Worm (Caenorhabditis elegans) whole organism, L4 larva: Measurements from ENCODE around the gene B0035.22.

Experiments used
- D1046.2 ChIP-seq: fragments of 200-800 bp; sonication (Bioruptor generic); IDR thresholded peaks from 2 replicates; pipeline ENCODE4 v1.3.6; 2022; ENCODE audit warnings: missing genetic modification characterization, missing compliant biosample characterization
- F44E2.7 ChIP-seq: fragments of 200-800 bp; sonication (Bioruptor generic); IDR thresholded peaks from 2 replicates; pipeline ENCODE4 v2.1.2; 2022; ENCODE audit warnings: missing genetic modification characterization, missing compliant biosample characterization
- Y48G9A.11 ChIP-seq: fragments of 200-800 bp; sonication (Bioruptor generic); IDR thresholded peaks from 2 replicates; pipeline ENCODE4 v1.3.6; 2022; ENCODE audit warnings: missing genetic modification reagents, missing genetic modification characterization, missing compliant biosample characterization
- Y5F2A.4 ChIP-seq: fragments of 200-800 bp; sonication (Bioruptor generic); optimal IDR thresholded peaks from 2 replicates; lab custom pipeline; 2018; ENCODE audit warnings: mild to moderate bottlenecking, missing genetic modification characterization, missing compliant biosample characterization
- ama-1 ChIP-seq: fragments of 150-350 bp; optimal IDR thresholded peaks from 2 replicates; lab custom pipeline; 2014; ENCODE audit warnings: inconsistent platforms, mixed read lengths
- ceh-28 ChIP-seq: fragments of 150-350 bp; optimal IDR thresholded peaks from 2 replicates; lab custom pipeline; 2014; ENCODE audit warnings: missing biosample characterization, missing genetic modification reagents, missing genetic modification characterization
- ceh-32 ChIP-seq: sonication (generic microtip); optimal IDR thresholded peaks from 2 replicates; lab custom pipeline; 2016; ENCODE audit warnings: mild to moderate bottlenecking, missing genetic modification characterization, missing compliant biosample characterization; ENCODE audit not compliant: poor library complexity
- ceh-44 ChIP-seq: fragments of 200-800 bp; sonication (Bioruptor generic); IDR thresholded peaks from 2 replicates; pipeline ENCODE4 v1.3.6; 2022; ENCODE audit warnings: missing genetic modification reagents, missing genetic modification characterization, missing compliant biosample characterization
- ceh-62 ChIP-seq: sonication (generic microtip); optimal IDR thresholded peaks from 2 replicates; lab custom pipeline; 2017; ENCODE audit warnings: missing biosample characterization, missing genetic modification characterization
- ctbp-1 ChIP-seq: fragments of 200-800 bp; sonication (Bioruptor generic); IDR thresholded peaks from 2 replicates; pipeline ENCODE4 v1.3.6; 2022; ENCODE audit warnings: missing genetic modification reagents, missing genetic modification characterization, missing compliant biosample characterization
- daf-16 ChIP-seq, 3 experiments: sonication (generic microtip); optimal IDR thresholded peaks; 2 replicates each; lab custom pipeline; 2016 to 2017; ENCODE audit warnings: missing genetic modification characterization in 3 of 3, missing genetic modification reagents in 3 of 3, mild to moderate bottlenecking in 2 of 3, missing compliant biosample characterization in 2 of 3, missing biosample characterization in 1 of 3, moderate library complexity in 1 of 3
- dmd-6 ChIP-seq: fragments of 200-800 bp; sonication (Bioruptor generic); IDR thresholded peaks from 2 replicates; pipeline ENCODE4 v1.3.6; 2022; ENCODE audit warnings: missing genetic modification reagents, missing genetic modification characterization, missing compliant biosample characterization
- dpl-1 ChIP-seq: fragments of 150-350 bp; optimal IDR thresholded peaks from 2 replicates; lab custom pipeline; 2014; ENCODE audit warnings: missing biosample characterization, missing genetic modification reagents, missing genetic modification characterization
- dve-1 ChIP-seq: sonication (generic microtip); optimal IDR thresholded peaks from 2 replicates; lab custom pipeline; 2017; ENCODE audit warnings: antibody characterized with exemption, mild to moderate bottlenecking, missing genetic modification characterization, missing compliant biosample characterization; ENCODE audit not compliant: insufficient read depth
- hlh-11 ChIP-seq: fragments of 200-800 bp; sonication (Bioruptor generic); optimal IDR thresholded peaks from 2 replicates; lab custom pipeline; 2018; ENCODE audit warnings: mild to moderate bottlenecking, missing genetic modification characterization, missing compliant biosample characterization
- hlh-30 ChIP-seq: sonication (generic microtip); optimal IDR thresholded peaks from 2 replicates; lab custom pipeline; 2017; ENCODE audit warnings: antibody characterized with exemption, mild to moderate bottlenecking, missing genetic modification characterization, missing compliant biosample characterization; ENCODE audit not compliant: insufficient read depth
- lim-7 ChIP-seq: fragments of 200-800 bp; sonication (Bioruptor generic); IDR thresholded peaks from 2 replicates; pipeline ENCODE4 v1.3.6; 2022; ENCODE audit warnings: missing genetic modification characterization, missing compliant biosample characterization
- lin-1 ChIP-seq: fragments of 200-800 bp; sonication (Bioruptor generic); IDR thresholded peaks from 2 replicates; pipeline ENCODE4 v1.3.6; 2022; ENCODE audit warnings: missing genetic modification reagents, missing genetic modification characterization, missing compliant biosample characterization
- lin-13 ChIP-seq: fragments of 150-350 bp; optimal IDR thresholded peaks from 2 replicates; lab custom pipeline; 2014; ENCODE audit warnings: missing biosample characterization, missing genetic modification reagents, missing genetic modification characterization
- lin-29 ChIP-seq: fragments of 200-800 bp; sonication (Bioruptor generic); IDR thresholded peaks from 2 replicates; pipeline ENCODE4 v1.3.6; 2022; ENCODE audit warnings: missing genetic modification reagents, missing genetic modification characterization, missing compliant biosample characterization
- lsy-2 ChIP-seq, 2 experiments: fragments of 150-350 bp in 1 of 2; sonication (generic microtip) in 1 of 2; optimal IDR thresholded peaks; 2 replicates each; lab custom pipeline; 2014 to 2017; ENCODE audit warnings: missing biosample characterization in 2 of 2, missing genetic modification characterization in 2 of 2
- madf-5 ChIP-seq, 2 experiments: fragments of 200-800 bp; sonication (Bioruptor generic); IDR thresholded peaks; 2 replicates each; pipeline ENCODE4 v1.3.6; 2022; ENCODE audit warnings: missing compliant biosample characterization in 2 of 2, missing genetic modification characterization in 2 of 2
- mdl-1 ChIP-seq, 2 experiments: fragments of 150-350 bp in 1 of 2; sonication (generic microtip) in 1 of 2; optimal IDR thresholded peaks; 2 replicates each; lab custom pipeline; 2014 to 2017; ENCODE audit warnings: missing biosample characterization in 2 of 2, missing genetic modification characterization in 2 of 2
- mep-1 ChIP-seq: fragments of 150-350 bp; sonication (generic microtip); optimal IDR thresholded peaks from 3 replicates; lab custom pipeline; 2014; ENCODE audit warnings: missing biosample characterization, missing genetic modification characterization
- mes-2 ChIP-seq: sonication (generic microtip); optimal IDR thresholded peaks from 2 replicates; lab custom pipeline; 2016; ENCODE audit warnings: missing genotype, mild to moderate bottlenecking, missing genetic modification characterization, missing compliant biosample characterization; ENCODE audit not compliant: poor library complexity, severe bottlenecking
- mxl-2 ChIP-seq: fragments of 200-800 bp; sonication (Bioruptor generic); conservative IDR thresholded peaks from 2 replicates; pipeline ENCODE4 v1.3.6; 2022; ENCODE audit warnings: missing genetic modification reagents, missing genetic modification characterization, missing compliant biosample characterization
- mxl-3 ChIP-seq: fragments of 200-800 bp; sonication (Bioruptor generic); optimal IDR thresholded peaks from 2 replicates; lab custom pipeline; 2018; ENCODE audit warnings: mild to moderate bottlenecking, missing genetic modification characterization, missing compliant biosample characterization
- nhr-25 ChIP-seq: sonication (generic microtip); optimal IDR thresholded peaks from 2 replicates; lab custom pipeline; 2017; ENCODE audit warnings: missing genetic modification characterization, mild to moderate bottlenecking, missing compliant biosample characterization, antibody characterized with exemption, moderate library complexity, borderline replicate concordance; ENCODE audit not compliant: insufficient read depth
- nhr-28 ChIP-seq: fragments of 150-350 bp; optimal IDR thresholded peaks from 2 replicates; lab custom pipeline; 2014; ENCODE audit warnings: missing biosample characterization, missing genetic modification characterization
- nhr-6 ChIP-seq: fragments of 150-350 bp; optimal IDR thresholded peaks from 2 replicates; lab custom pipeline; 2014; ENCODE audit warnings: missing biosample characterization, missing genetic modification characterization
- nhr-77 ChIP-seq: fragments of 150-350 bp; optimal IDR thresholded peaks from 2 replicates; lab custom pipeline; 2014; ENCODE audit warnings: missing biosample characterization, missing genetic modification characterization
- php-3 ChIP-seq: fragments of 200-800 bp; sonication (Bioruptor generic); IDR thresholded peaks from 2 replicates; pipeline ENCODE4 v1.3.6; 2022; ENCODE audit warnings: missing genetic modification reagents, missing genetic modification characterization, missing compliant biosample characterization
- pqm-1 ChIP-seq: sonication (generic microtip); optimal IDR thresholded peaks from 2 replicates; lab custom pipeline; 2017; ENCODE audit warnings: missing biosample characterization, missing genetic modification characterization
- saeg-2 ChIP-seq: fragments of 200-800 bp; sonication (Bioruptor generic); IDR thresholded peaks from 2 replicates; pipeline ENCODE4 v1.3.6; 2022; ENCODE audit warnings: missing genetic modification reagents, missing genetic modification characterization, missing compliant biosample characterization
- sdz-12 ChIP-seq: fragments of 200-800 bp; sonication (Bioruptor generic); optimal IDR thresholded peaks from 2 replicates; lab custom pipeline; 2018; ENCODE audit warnings: mild to moderate bottlenecking, missing genetic modification characterization, missing compliant biosample characterization
- skn-1 ChIP-seq: fragments of 150-350 bp; optimal IDR thresholded peaks from 2 replicates; lab custom pipeline; 2014; ENCODE audit warnings: missing biosample characterization, missing genetic modification characterization
- tag-97 ChIP-seq: fragments of 200-800 bp; sonication (Bioruptor generic); IDR thresholded peaks from 2 replicates; pipeline ENCODE4 v1.3.6; 2022; ENCODE audit warnings: missing genetic modification characterization, missing compliant biosample characterization
- tra-1 ChIP-seq: fragments of 200-800 bp; sonication (Bioruptor generic); IDR thresholded peaks from 2 replicates; pipeline ENCODE4 v1.3.6; 2022; ENCODE audit warnings: missing genetic modification reagents, missing genetic modification characterization, missing compliant biosample characterization
- unc-62 ChIP-seq, 3 experiments: fragments of 150-350 bp in 1 of 3; sonication (generic microtip); optimal IDR thresholded peaks in 2 of 3; peaks in 1 of 3; 1 replicate in 1 of 3; 2 replicates in 2 of 3; lab custom pipeline; 2014 to 2017; ENCODE audit warnings: missing biosample characterization in 3 of 3, missing genetic modification characterization in 3 of 3, missing genetic modification reagents in 3 of 3, missing genotype in 1 of 3
- ztf-7 ChIP-seq: fragments of 150-350 bp; optimal IDR thresholded peaks from 2 replicates; lab custom pipeline; 2014; ENCODE audit warnings: missing biosample characterization, missing genetic modification characterization

B0035.22 gene

ce11 chrIV:11285239-11285638 is 29.7 kb upstream of the B0035.22 start:
- TF ChIP-seq ctbp-1 (no peak), ceh-32 (tag; lab: Kevin White, UChicago) (no peak), pqm-1 (tag; lab: Kevin White, UChicago) (no peak), skn-1 (tag; lab: Kevin White, UChicago) (no peak), dve-1 (peak; percentile 47), mxl-2 (GFP tag; lab: Robert Waterston, UW) (no peak), ceh-44 (GFP tag; lab: Robert Waterston, UW) (no peak), unc-62 (GFP tag; optimal IDR thresholded peaks at IDR 0.05 in 1 of 2; lab: Kevin White, UChicago) (peak in 1 of 2 experiments; percentile 54), unc-62 (tag; optimal IDR thresholded peaks at IDR 0.05; lab: Kevin White, UChicago) (no peak), ceh-28 (tag; lab: Kevin White, UChicago) (no peak), saeg-2 (GFP tag; lab: Robert Waterston, UW) (no peak), madf-5 (GFP tag; IDR thresholded peaks at IDR 0.05; lab: Robert Waterston, UW) (no peak), tag-97 (GFP tag; lab: Robert Waterston, UW) (no peak), lim-7 (GFP tag; lab: Robert Waterston, UW) (no peak), ztf-7 (tag; lab: Kevin White, UChicago) (no peak), D1046.2 (GFP tag; lab: Robert Waterston, UW) (no peak)

ce11 chrIV:11286112-11286511 is 28.8 kb upstream of the B0035.22 start:
- TF ChIP-seq lsy-2 (tag; optimal IDR thresholded peaks at IDR 0.05; lab: Kevin White, UChicago) (no peak), daf-16 (GFP tag; optimal IDR thresholded peaks at IDR 0.05; lab: Kevin White, UChicago) (no peak), daf-16 (tag; optimal IDR thresholded peaks at IDR 0.05; lab: Kevin White, UChicago) (peak; percentile 59), dve-1 (peak; percentile 49)

DNA sequence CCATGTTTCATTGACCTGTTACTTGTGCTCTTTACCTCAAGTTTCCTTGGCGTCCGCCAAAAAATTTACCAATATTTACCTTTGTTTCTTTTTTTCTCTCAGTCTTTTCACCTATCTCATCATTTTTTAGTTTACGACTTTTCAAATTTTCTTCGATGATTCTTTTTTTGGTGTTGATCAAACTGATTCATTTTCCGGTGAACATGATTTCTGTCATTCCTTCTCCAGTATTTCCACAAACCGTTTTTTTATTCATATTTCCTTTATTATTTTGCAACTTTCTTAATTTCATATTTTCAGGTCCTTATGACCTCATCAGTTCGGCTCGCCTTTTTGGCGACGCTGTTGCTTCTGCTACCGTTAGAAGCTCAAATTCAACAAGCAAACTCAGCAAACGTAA is 27.4 kb upstream of the B0035.22 start, which contains the start of gene F54D1.6:
F54D1.6 (plus strand) TSS at position 301 of the 400 bp plus-strand sequence.
- TF ChIP-seq mxl-3 (no peak), daf-16 (GFP tag; optimal IDR thresholded peaks at IDR 0.05; lab: Kevin White, UChicago) (no peak), daf-16 (tag; optimal IDR thresholded peaks at IDR 0.05; lab: Kevin White, UChicago) (peak; percentile 17)

- TF ChIP-seq lin-1 (GFP tag; lab: Robert Waterston, UW): peak; percentile 57; the same call in 1 of the 2 replicates
- TF ChIP-seq ceh-62 (tag; lab: Kevin White, UChicago): no peak
- TF ChIP-seq dve-1: peak; percentile 90
- TF ChIP-seq ctbp-1: no peak
- TF ChIP-seq dmd-6 (GFP tag; lab: Robert Waterston, UW): peak; percentile 80
- no peak for TF ChIP-seq mdl-1 (tag; optimal IDR thresholded peaks at IDR 0.05; lab: Kevin White, UChicago)
- TF ChIP-seq hlh-11 (tag; lab: Kevin White, UChicago): peak; percentile 82
- TF ChIP-seq sdz-12 (GFP tag; lab: Kevin White, UChicago): no peak
- no peak for TF ChIP-seq lin-13
- peak; percentile 98 for TF ChIP-seq php-3 (GFP tag; lab: Robert Waterston, UW)
- no peak for TF ChIP-seq daf-16 (GFP tag; optimal IDR thresholded peaks at IDR 0.05; lab: Kevin White, UChicago)
- peak; percentile 96 for TF ChIP-seq daf-16 (tag; optimal IDR thresholded peaks at IDR 0.05; lab: Kevin White, UChicago)
- TF ChIP-seq dpl-1: no peak
- TF ChIP-seq tra-1 (GFP tag; lab: Robert Waterston, UW): peak; percentile 62
- TF ChIP-seq nhr-28 (tag; lab: Kevin White, UChicago): peak; percentile 88
- no peak for TF ChIP-seq ama-1 (lab: Kevin White, UChicago)
- TF ChIP-seq F44E2.7 (GFP tag; lab: Robert Waterston, UW): no peak
- TF ChIP-seq mxl-3: peak; percentile 36
- TF ChIP-seq hlh-30: peak; percentile 33
- no peak for TF ChIP-seq nhr-25 (tag; lab: Kevin White, UChicago)
- no peak for TF ChIP-seq Y48G9A.11 (GFP tag; lab: Robert Waterston, UW)
- peak; percentile 37 for TF ChIP-seq mep-1
- TF ChIP-seq nhr-77 (tag; lab: Kevin White, UChicago): peak; percentile 84
- TF ChIP-seq pqm-1 (tag; lab: Kevin White, UChicago): peak; percentile 99
- TF ChIP-seq nhr-6 (tag; lab: Kevin White, UChicago): peak; percentile 25
- TF ChIP-seq mes-2 (tag; lab: Kevin White, UChicago): peak; percentile 6
- no peak for TF ChIP-seq lin-29 (GFP tag; lab: Robert Waterston, UW)
- TF ChIP-seq Y5F2A.4 (GFP tag; lab: Kevin White, UChicago): no peak
Measured at ce11 chrIV:11288965-11289364, 26.0 kb upstream of the B0035.22 start.
